Fruit fly (Drosophila melanogaster) whole organism, embryonic: ENCODE results near the gene lectin-37Db.

Experiments used
- Awh ChIP-seq: fragments of 200-800 bp; sonication (Bioruptor generic); IDR thresholded peaks from 2 replicates; pipeline ENCODE4, ENCODE4 v1.3.6; 2022; ENCODE audit warnings: missing biosample characterization, missing genetic modification characterization
- CG10654 ChIP-seq: fragments of 200-800 bp; sonication (Bioruptor generic); optimal IDR thresholded peaks from 2 replicates; lab custom pipeline; 2016; ENCODE audit warnings: missing biosample characterization, missing genetic modification characterization
- CG12299 ChIP-seq: fragments of 200-800 bp; sonication (Bioruptor generic); optimal IDR thresholded peaks from 2 replicates; lab custom pipeline; 2018; ENCODE audit warnings: missing biosample characterization, mild to moderate bottlenecking, missing genetic modification characterization
- CG13775 ChIP-seq: fragments of 200-800 bp; sonication (Bioruptor generic); optimal IDR thresholded peaks from 3 replicates; lab custom pipeline; 2017; ENCODE audit warnings: missing biosample characterization, mild to moderate bottlenecking, missing genetic modification characterization
- CG1529 ChIP-seq: fragments of 200-800 bp; sonication (Bioruptor generic); optimal IDR thresholded peaks from 3 replicates; lab custom pipeline; 2018; ENCODE audit warnings: missing biosample characterization, missing genetic modification characterization
- CG1603 ChIP-seq: fragments of 200-800 bp; sonication (Bioruptor generic); optimal IDR thresholded peaks from 2 replicates; lab custom pipeline; 2019; ENCODE audit warnings: missing biosample characterization, mild to moderate bottlenecking, missing genetic modification characterization, moderate library complexity
- CG18262 ChIP-seq: fragments of 200-800 bp; optimal IDR thresholded peaks from 3 replicates; lab custom pipeline; 2019; ENCODE audit warnings: missing biosample characterization, mild to moderate bottlenecking, missing genetic modification characterization, moderate library complexity
- CG1832 ChIP-seq: fragments of 200-800 bp; sonication (Bioruptor generic); optimal IDR thresholded peaks from 2 replicates; lab custom pipeline; 2017; ENCODE audit warnings: missing biosample characterization, mild to moderate bottlenecking, missing genetic modification characterization, inconsistent platforms
- CG2129 ChIP-seq: fragments of 200-800 bp; sonication (Bioruptor generic); IDR thresholded peaks from 2 replicates; pipeline ENCODE4 v1.3.6; 2022; ENCODE audit warnings: missing biosample characterization, missing genetic modification characterization; ENCODE audit not compliant: partially characterized antibody
- CG30431 ChIP-seq: fragments of 200-800 bp; sonication (Bioruptor generic); optimal IDR thresholded peaks from 2 replicates; lab custom pipeline; 2017; ENCODE audit warnings: missing biosample characterization, missing genetic modification characterization
- CG34422 ChIP-seq: fragments of 200-800 bp; sonication (Bioruptor generic); IDR thresholded peaks from 3 replicates; pipeline ENCODE4 v1.3.6; 2022; ENCODE audit warnings: missing biosample characterization, missing genetic modification characterization
- CG4617 ChIP-seq: fragments of 200-800 bp; sonication (Bioruptor generic); optimal IDR thresholded peaks from 3 replicates; lab custom pipeline; 2016; ENCODE audit warnings: missing biosample characterization, missing genetic modification characterization, borderline replicate concordance
- CG5180 ChIP-seq: fragments of 200-800 bp; sonication (Bioruptor generic); optimal IDR thresholded peaks from 3 replicates; lab custom pipeline; 2017; ENCODE audit warnings: missing biosample characterization, missing genetic modification characterization, mild to moderate bottlenecking, moderate library complexity, missing genetic modification reagents
- CG6765 ChIP-seq: fragments of 200-800 bp; sonication (Bioruptor generic); optimal IDR thresholded peaks from 3 replicates; lab custom pipeline; 2017; ENCODE audit warnings: missing biosample characterization, mild to moderate bottlenecking, missing genetic modification characterization
- CTCF ChIP-seq: fragments of 200-800 bp; sonication (Bioruptor generic); optimal IDR thresholded peaks from 2 replicates; lab custom pipeline; 2017; ENCODE audit warnings: missing biosample characterization, mild to moderate bottlenecking, missing genetic modification characterization, moderate library complexity
- E2f2 ChIP-seq: fragments of 200-800 bp; sonication (Bioruptor generic); IDR thresholded peaks from 2 replicates; pipeline ENCODE4 v1.3.6; 2022; ENCODE audit warnings: missing biosample characterization, missing genetic modification characterization
- HLHmδ ChIP-seq: fragments of 200-800 bp; sonication (Bioruptor generic); optimal IDR thresholded peaks from 2 replicates; lab custom pipeline; 2018; ENCODE audit warnings: missing biosample characterization, mild to moderate bottlenecking, missing genetic modification characterization, moderate library complexity
- HmgD ChIP-seq: fragments of 200-800 bp; sonication (Bioruptor generic); optimal IDR thresholded peaks from 3 replicates; lab custom pipeline; 2016; ENCODE audit warnings: missing biosample characterization, missing genetic modification characterization
- HmgZ ChIP-seq: fragments of 200-800 bp; sonication (Bioruptor generic); optimal IDR thresholded peaks from 2 replicates; lab custom pipeline; 2018; ENCODE audit warnings: missing biosample characterization, mild to moderate bottlenecking, missing genetic modification characterization
- Hr51 ChIP-seq, 2 experiments: fragments of 200-800 bp; sonication (Bioruptor generic); optimal IDR thresholded peaks; 2 replicates in 1 of 2; 3 replicates in 1 of 2; lab custom pipeline; 2016 to 2018; ENCODE audit warnings: missing biosample characterization in 2 of 2, missing genetic modification characterization in 2 of 2, mild to moderate bottlenecking in 1 of 2, moderate library complexity in 1 of 2
- NFAT ChIP-seq: fragments of 200-800 bp; sonication (Bioruptor generic); IDR thresholded peaks from 2 replicates; pipeline ENCODE4 v1.3.6; 2022; ENCODE audit warnings: missing biosample characterization, missing genetic modification characterization
- Neu2 ChIP-seq: fragments of 200-800 bp; sonication (Bioruptor generic); optimal IDR thresholded peaks from 3 replicates; lab custom pipeline; 2016; ENCODE audit warnings: missing biosample characterization, missing genetic modification characterization, borderline replicate concordance
- Pdp1 ChIP-seq, 2 experiments: fragments of 200-800 bp; sonication (Bioruptor generic); optimal IDR thresholded peaks; 3 replicates each; lab custom pipeline; 2016; ENCODE audit warnings: missing biosample characterization in 2 of 2, missing genetic modification characterization in 2 of 2, mild to moderate bottlenecking in 1 of 2, moderate library complexity in 1 of 2
- Stat92E ChIP-seq, 3 experiments: fragments of >200 bp in 2 of 3; fragments of 200-800 bp in 1 of 3; sonication (Bioruptor generic) in 1 of 3; optimal IDR thresholded peaks; 2 replicates each; lab custom pipeline; 2017 to 2019; ENCODE audit warnings: missing biosample characterization in 3 of 3, missing genetic modification characterization in 3 of 3, mild to moderate bottlenecking in 1 of 3, moderate library complexity in 1 of 3
- TFAM ChIP-seq: fragments of 200-800 bp; sonication (Bioruptor generic); optimal IDR thresholded peaks from 2 replicates; lab custom pipeline; 2017; ENCODE audit warnings: missing biosample characterization, missing genetic modification characterization, inconsistent platforms
- Trl ChIP-seq, 3 experiments: fragments of >200 bp in 2 of 3; fragments of 200-800 bp in 1 of 3; sonication (Bioruptor generic) in 1 of 3; optimal IDR thresholded peaks; 2 replicates in 1 of 3; 3 replicates in 2 of 3; lab custom pipeline; 2016 to 2017; ENCODE audit warnings: missing biosample characterization in 1 of 3, missing genetic modification characterization in 1 of 3
- YL-1 ChIP-seq: fragments of 200-800 bp; sonication (Bioruptor generic); optimal IDR thresholded peaks from 3 replicates; lab custom pipeline; 2017; ENCODE audit warnings: missing biosample characterization, mild to moderate bottlenecking, missing genetic modification characterization
- al ChIP-seq: fragments of 200-800 bp; sonication (Bioruptor generic); IDR thresholded peaks from 2 replicates; pipeline ENCODE4 v1.3.6; 2022; ENCODE audit warnings: missing biosample characterization, missing genetic modification characterization
- crp ChIP-seq, 2 experiments: fragments of 200-800 bp; sonication (Bioruptor generic); optimal IDR thresholded peaks; 2 replicates in 1 of 2; 3 replicates in 1 of 2; lab custom pipeline; 2017; ENCODE audit warnings: missing biosample characterization in 2 of 2, missing genetic modification characterization in 2 of 2, mild to moderate bottlenecking in 1 of 2, moderate library complexity in 1 of 2
- cwo ChIP-seq: fragments of 200-800 bp; sonication (Bioruptor generic); optimal IDR thresholded peaks from 3 replicates; lab custom pipeline; 2017; ENCODE audit warnings: missing biosample characterization, missing genetic modification characterization, mild to moderate bottlenecking, moderate library complexity, missing genetic modification reagents
- da ChIP-seq: fragments of 200-800 bp; sonication (Bioruptor generic); optimal IDR thresholded peaks from 2 replicates; lab custom pipeline; 2016; ENCODE audit warnings: missing biosample characterization, missing genetic modification characterization
- dati ChIP-seq: fragments of 200-800 bp; sonication (Bioruptor generic); IDR thresholded peaks from 2 replicates; pipeline ENCODE4 v1.3.6; 2022; ENCODE audit warnings: missing biosample characterization, missing genetic modification characterization
- dm ChIP-seq: fragments of 200-800 bp; sonication (Bioruptor generic); optimal IDR thresholded peaks from 3 replicates; lab custom pipeline; 2016; ENCODE audit warnings: missing biosample characterization, missing genetic modification characterization
- emc ChIP-seq: fragments of 200-800 bp; sonication (Bioruptor generic); optimal IDR thresholded peaks from 2 replicates; lab custom pipeline; 2016; ENCODE audit warnings: missing biosample characterization, missing genetic modification characterization
- esg ChIP-seq: fragments of 200-800 bp; sonication (Bioruptor generic); conservative IDR thresholded peaks from 2 replicates; pipeline ENCODE4 v1.3.6; 2022; ENCODE audit warnings: missing biosample characterization, missing genetic modification characterization
- fd96Cb ChIP-seq: fragments of 200-800 bp; sonication (Bioruptor generic); optimal IDR thresholded peaks from 2 replicates; lab custom pipeline; 2018; ENCODE audit warnings: missing biosample characterization, mild to moderate bottlenecking, missing genetic modification characterization, moderate library complexity
- gsb ChIP-seq: fragments of 200-800 bp; sonication (Bioruptor generic); IDR thresholded peaks from 2 replicates; pipeline ENCODE4 v1.3.6; 2022; ENCODE audit warnings: missing biosample characterization, missing genetic modification characterization
- hbn ChIP-seq: fragments of 200-800 bp; sonication (Bioruptor generic); IDR thresholded peaks from 2 replicates; pipeline ENCODE4 v1.3.6; 2022; ENCODE audit warnings: missing biosample characterization, missing genetic modification characterization; ENCODE audit not compliant: partially characterized antibody
- her ChIP-seq: fragments of 200-800 bp; sonication (Bioruptor generic); optimal IDR thresholded peaks from 2 replicates; lab custom pipeline; 2016; ENCODE audit warnings: missing biosample characterization, missing genetic modification characterization
- mld ChIP-seq: fragments of 200-800 bp; sonication (Bioruptor generic); IDR thresholded peaks from 3 replicates; pipeline ENCODE4 v1.3.6; 2022; ENCODE audit warnings: missing biosample characterization, missing genetic modification characterization; ENCODE audit not compliant: partially characterized antibody
- nau ChIP-seq: fragments of 200-800 bp; sonication (Bioruptor generic); optimal IDR thresholded peaks from 3 replicates; lab custom pipeline; 2017; ENCODE audit warnings: missing biosample characterization, mild to moderate bottlenecking, missing genetic modification characterization, missing genetic modification reagents
- org-1 ChIP-seq: fragments of 200-800 bp; sonication (Bioruptor generic); optimal IDR thresholded peaks from 2 replicates; lab custom pipeline; 2017; ENCODE audit warnings: missing biosample characterization, missing genetic modification characterization
- pfk ChIP-seq: fragments of 200-800 bp; sonication (Bioruptor generic); optimal IDR thresholded peaks from 2 replicates; lab custom pipeline; 2018; ENCODE audit warnings: missing biosample characterization, mild to moderate bottlenecking, missing genetic modification characterization, moderate library complexity
- phol ChIP-seq: fragments of 200-800 bp; sonication (Bioruptor generic); optimal IDR thresholded peaks from 3 replicates; lab custom pipeline; 2018; ENCODE audit warnings: missing biosample characterization, mild to moderate bottlenecking, missing genetic modification characterization, moderate library complexity
- pnt ChIP-seq: fragments of 200-800 bp; sonication (Bioruptor generic); optimal IDR thresholded peaks from 3 replicates; lab custom pipeline; 2016; ENCODE audit warnings: missing biosample characterization, missing genetic modification characterization
- sim ChIP-seq: fragments of 200-800 bp; sonication (Bioruptor generic); IDR thresholded peaks from 2 replicates; pipeline ENCODE4 v1.3.6; 2022; ENCODE audit warnings: missing biosample characterization, missing genetic modification characterization
- sisA ChIP-seq: fragments of 200-800 bp; sonication (Bioruptor generic); IDR thresholded peaks from 2 replicates; pipeline ENCODE4 v1.3.6; 2022; ENCODE audit warnings: missing biosample characterization, missing genetic modification characterization
- slp2 ChIP-seq: fragments of 200-800 bp; sonication (Bioruptor generic); optimal IDR thresholded peaks from 2 replicates; lab custom pipeline; 2016; ENCODE audit warnings: missing biosample characterization, missing genetic modification characterization
- tgo ChIP-seq: fragments of 200-800 bp; sonication (Bioruptor generic); IDR thresholded peaks from 3 replicates; pipeline ENCODE4 v1.3.6; 2022; ENCODE audit warnings: missing biosample characterization, missing genetic modification characterization
- z ChIP-seq: fragments of 200-800 bp; sonication (Bioruptor generic); IDR thresholded peaks from 3 replicates; pipeline ENCODE4 v1.3.6; 2022; ENCODE audit warnings: missing biosample characterization, missing genetic modification characterization

Gene lectin-37Db

dm6 chr2L:19444734-19445140 lies 25.9 kb downstream of the lectin-37Db start, which contains the start of gene Hs2st (continued):
- TF ChIP-seq dati (GFP tag; lab: Robert Waterston, UW) = peak; percentile 53; the same call in 1 of the 2 replicates
- TF ChIP-seq CG1603 (tag; lab: Kevin White, UChicago) = peak; percentile 96
- TF ChIP-seq Awh (GFP tag; lab: Robert Waterston, UW) = peak; percentile 79
- TF ChIP-seq nau = no peak
- TF ChIP-seq CG2129 (GFP tag; lab: Robert Waterston, UW) = no peak
- peak; percentile 79 for TF ChIP-seq E2f2
- peak; percentile 94 for TF ChIP-seq CG10654
- TF ChIP-seq phol = peak; percentile 94
- peak; percentile 93 for TF ChIP-seq NFAT
- TF ChIP-seq CTCF (GFP tag; lab: Kevin White, UChicago) = peak; percentile 28
- TF ChIP-seq YL-1 (GFP tag; lab: Kevin White, UChicago) = peak; percentile 87
- peak; percentile 95 for TF ChIP-seq al (GFP tag; lab: Robert Waterston, UW)
- no peak for TF ChIP-seq CG1832 (GFP tag; lab: Kevin White, UChicago)
- TF ChIP-seq her (GFP tag; lab: Kevin White, UChicago) = peak; percentile 86
- peak; percentile 89 for TF ChIP-seq dm (GFP tag; lab: Kevin White, UChicago)
- peak; percentile 68 for TF ChIP-seq gsb (GFP tag; lab: Robert Waterston, UW)
- peak; percentile 84 for TF ChIP-seq emc
- peak; percentile 94 for TF ChIP-seq CG34422 (GFP tag; lab: Robert Waterston, UW)
- no peak for TF ChIP-seq hbn (GFP tag; lab: Robert Waterston, UW)
- TF ChIP-seq fd96Cb = peak; percentile 86
- TF ChIP-seq Trl (optimal IDR thresholded peaks at IDR 0.05; lab: Kevin White, UChicago) = peak in 1 of 2 experiments; percentile 1
- TF ChIP-seq Trl (GFP tag; optimal IDR thresholded peaks at IDR 0.05; lab: Kevin White, UChicago) = peak; percentile 96
- TF ChIP-seq HLHmδ (GFP tag; lab: Kevin White, UChicago) = no peak
- peak in 1 of 3 experiments; percentile 59 for TF ChIP-seq Stat92E (GFP tag; optimal IDR thresholded peaks at IDR 0.05; lab: Kevin White, UChicago)
- peak; percentile 50 to 85 for TF ChIP-seq crp (GFP tag; optimal IDR thresholded peaks at IDR 0.05; lab: Kevin White, UChicago)
- no peak for TF ChIP-seq mld (GFP tag; lab: Robert Waterston, UW)
- TF ChIP-seq Neu2 (GFP tag; lab: Kevin White, UChicago) = peak; percentile 72
- TF ChIP-seq Pdp1 (GFP tag; optimal IDR thresholded peaks at IDR 0.05; lab: Kevin White, UChicago) = peak; percentile 93 to 97
- TF ChIP-seq pfk (GFP tag; lab: Kevin White, UChicago) = peak; percentile 34
- peak; percentile 91 for TF ChIP-seq slp2 (GFP tag; lab: Kevin White, UChicago)
- peak; percentile 94 for TF ChIP-seq da
- peak; percentile 94 for TF ChIP-seq esg (GFP tag; lab: Robert Waterston, UW)
- TF ChIP-seq sim (GFP tag; lab: Robert Waterston, UW) = peak; percentile 64; the same call in 1 of the 2 replicates
- peak; percentile 93 for TF ChIP-seq tgo (GFP tag; lab: Robert Waterston, UW)
- TF ChIP-seq HmgZ (tag; lab: Kevin White, UChicago) = peak; percentile 96
- peak; percentile 75 for TF ChIP-seq cwo (GFP tag; lab: Kevin White, UChicago)
- peak; percentile 52 for TF ChIP-seq CG5180 (GFP tag; lab: Kevin White, UChicago)
- TF ChIP-seq TFAM (GFP tag; lab: Kevin White, UChicago) = no peak
- TF ChIP-seq HmgD (GFP tag; lab: Kevin White, UChicago) = peak; percentile 96
- no peak for TF ChIP-seq z (GFP tag; lab: Robert Waterston, UW)
- peak; percentile 71 for TF ChIP-seq CG6765 (GFP tag; lab: Kevin White, UChicago)
- TF ChIP-seq CG1529 = peak; percentile 82
- peak; percentile 89 for TF ChIP-seq CG30431 (GFP tag; lab: Kevin White, UChicago)
- peak; percentile 81 for TF ChIP-seq CG12299 (tag; lab: Kevin White, UChicago)
- TF ChIP-seq pnt (GFP tag; lab: Kevin White, UChicago) = peak; percentile 95
- TF ChIP-seq org-1 (GFP tag; lab: Kevin White, UChicago) = peak; percentile 79
- peak; percentile 96 for TF ChIP-seq CG4617 (GFP tag; lab: Kevin White, UChicago)
- peak; percentile 87 to 97 for TF ChIP-seq Hr51 (GFP tag; optimal IDR thresholded peaks at IDR 0.05; lab: Kevin White, UChicago)
- peak; percentile 84 for TF ChIP-seq CG18262 (tag; lab: Kevin White, UChicago)
- TF ChIP-seq CG13775 (GFP tag; lab: Kevin White, UChicago) = peak; percentile 96
- TF ChIP-seq sisA (GFP tag; lab: Robert Waterston, UW) = peak; percentile 96
